Fruit fly (Drosophila melanogaster) whole organism, adult: Measurements from ENCODE around the gene CG7551.

Experiments
- CG11617 ChIP-seq: fragments of 200-800 bp; sonication (Bioruptor generic); optimal IDR thresholded peaks from 2 replicates; lab custom pipeline; 2017; ENCODE audit warnings: mild to moderate bottlenecking, missing biosample characterization, missing genetic modification reagents, missing genetic modification characterization
- CG12768 ChIP-seq: fragments of 200-800 bp; sonication (Bioruptor generic); optimal IDR thresholded peaks from 2 replicates; lab custom pipeline; 2017; ENCODE audit warnings: missing biosample characterization, missing genetic modification characterization, mild to moderate bottlenecking, moderate library complexity, missing genetic modification reagents
- CG14711 ChIP-seq: fragments of 200-800 bp; sonication (Bioruptor generic); optimal IDR thresholded peaks from 2 replicates; lab custom pipeline; 2018; ENCODE audit warnings: missing biosample characterization, mild to moderate bottlenecking, missing genetic modification characterization, moderate library complexity
- CG1620 ChIP-seq: fragments of 200-800 bp; sonication (Bioruptor generic); optimal IDR thresholded peaks from 2 replicates; lab custom pipeline; 2016; ENCODE audit warnings: missing biosample characterization, missing genetic modification characterization
- CG33017 ChIP-seq: fragments of 200-800 bp; sonication (Bioruptor generic); optimal IDR thresholded peaks from 2 replicates; lab custom pipeline; 2018; ENCODE audit warnings: missing biosample characterization, mild to moderate bottlenecking, missing genetic modification characterization, moderate library complexity
- CG5204 ChIP-seq: fragments of 200-800 bp; sonication (Bioruptor generic); optimal IDR thresholded peaks from 2 replicates; lab custom pipeline; 2016; ENCODE audit warnings: missing biosample characterization, missing genetic modification characterization
- CG7045 ChIP-seq: fragments of 200-800 bp; sonication (Bioruptor generic); optimal IDR thresholded peaks from 2 replicates; lab custom pipeline; 2017; ENCODE audit warnings: missing biosample characterization, mild to moderate bottlenecking, missing genetic modification characterization
- CG7101 ChIP-seq: fragments of 200-800 bp; sonication (Bioruptor generic); optimal IDR thresholded peaks from 2 replicates; lab custom pipeline; 2018; ENCODE audit warnings: missing biosample characterization, mild to moderate bottlenecking, missing genetic modification characterization, moderate library complexity
- Clk ChIP-seq: fragments of 200-800 bp; sonication (Bioruptor generic); optimal IDR thresholded peaks from 2 replicates; lab custom pipeline; 2017; ENCODE audit warnings: missing biosample characterization, missing genetic modification characterization
- Crg-1 ChIP-seq: fragments of 200-800 bp; sonication (Bioruptor generic); optimal IDR thresholded peaks from 2 replicates; lab custom pipeline; 2016; ENCODE audit warnings: missing biosample characterization, missing genetic modification characterization
- Hr96 ChIP-seq: fragments of 200-800 bp; sonication (Bioruptor generic); optimal IDR thresholded peaks from 2 replicates; lab custom pipeline; 2016; ENCODE audit warnings: missing biosample characterization, missing genetic modification characterization
- Mnt ChIP-seq: fragments of 200-800 bp; sonication (Bioruptor generic); optimal IDR thresholded peaks from 2 replicates; lab custom pipeline; 2016; ENCODE audit warnings: missing biosample characterization, mild to moderate bottlenecking, missing genetic modification characterization
- bab1 ChIP-seq: fragments of 200-800 bp; sonication (Bioruptor generic); optimal IDR thresholded peaks from 3 replicates; lab custom pipeline; 2019; ENCODE audit warnings: missing biosample characterization, mild to moderate bottlenecking, missing genetic modification characterization, moderate library complexity
- cic ChIP-seq: fragments of 200-800 bp; sonication (Bioruptor generic); optimal IDR thresholded peaks from 2 replicates; lab custom pipeline; 2017; ENCODE audit warnings: missing biosample characterization, mild to moderate bottlenecking, missing genetic modification characterization, moderate library complexity
- cnc ChIP-seq, 2 experiments: fragments of >200 bp; optimal IDR thresholded peaks; 2 replicates each; lab custom pipeline; 2017
- kay ChIP-seq: fragments of 200-800 bp; sonication (Bioruptor generic); peaks from one replicate; lab custom pipeline; 2016; ENCODE audit warnings: missing biosample characterization, missing genetic modification characterization, borderline replicate concordance
- ovo ChIP-seq: fragments of 200-800 bp; sonication (Bioruptor generic); optimal IDR thresholded peaks from 2 replicates; lab custom pipeline; 2016; ENCODE audit warnings: missing biosample characterization, missing genetic modification characterization
- pad ChIP-seq: fragments of 200-800 bp; sonication (Bioruptor generic); optimal IDR thresholded peaks from 3 replicates; lab custom pipeline; 2017; ENCODE audit warnings: missing biosample characterization, missing genetic modification characterization, mild to moderate bottlenecking, moderate library complexity, missing genetic modification reagents
- tj ChIP-seq: fragments of 200-800 bp; sonication (Bioruptor generic); optimal IDR thresholded peaks from 3 replicates; lab custom pipeline; 2017; ENCODE audit warnings: missing biosample characterization, mild to moderate bottlenecking, missing genetic modification characterization, moderate library complexity
- toe ChIP-seq: fragments of 200-800 bp; sonication (Bioruptor generic); optimal IDR thresholded peaks from 2 replicates; lab custom pipeline; 2016; ENCODE audit warnings: missing biosample characterization, missing genetic modification characterization

CG7551 gene

dm6 chr3L:11483135-11483534, 24.8 kb downstream of the CG7551 start:
- TF ChIP-seq CG14711 (no peak), CG1620 (GFP tag; lab: Kevin White, UChicago) (no peak), cic (GFP tag; lab: Kevin White, UChicago) (no peak), CG7045 (GFP tag; lab: Kevin White, UChicago) (no peak), ovo (GFP tag; lab: Kevin White, UChicago) (no peak), Mnt (GFP tag; lab: Kevin White, UChicago) (no peak), CG33017 (tag; lab: Kevin White, UChicago) (no peak), toe (GFP tag; lab: Kevin White, UChicago) (no peak), kay (GFP tag; lab: Kevin White, UChicago) (no peak), CG12768 (GFP tag; lab: Kevin White, UChicago) (no peak), bab1 (no peak), CG7101 (tag; lab: Kevin White, UChicago) (no peak), CG11617 (GFP tag; lab: Kevin White, UChicago) (no peak), Hr96 (GFP tag; lab: Kevin White, UChicago) (no peak), Clk (GFP tag; lab: Kevin White, UChicago) (no peak)

DNA sequence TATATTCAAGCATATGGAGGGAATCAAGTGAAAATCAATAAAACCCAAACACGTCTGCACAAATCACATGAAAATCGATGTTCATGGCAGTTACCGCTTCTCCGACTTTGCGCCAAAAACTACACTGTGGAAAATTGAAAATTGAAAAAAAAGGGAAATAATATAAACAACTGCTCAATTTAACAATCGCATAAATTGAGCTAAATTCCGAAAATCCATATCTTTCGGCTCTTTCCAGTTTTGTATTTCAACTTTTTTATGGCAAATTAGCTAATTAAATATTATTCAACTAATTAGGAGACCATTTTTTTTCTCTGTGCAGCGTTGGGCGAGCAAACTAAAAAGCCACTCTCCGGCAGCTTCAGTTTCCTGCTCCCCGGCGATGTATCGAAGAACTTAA, 26.2 kb downstream of the CG7551 start:
- TF ChIP-seq CG5204 = no peak
- TF ChIP-seq CG12768 (GFP tag; lab: Kevin White, UChicago) = no peak
- no peak for TF ChIP-seq Clk (GFP tag; lab: Kevin White, UChicago)
- TF ChIP-seq CG33017 (tag; lab: Kevin White, UChicago) = no peak
- no peak for TF ChIP-seq tj (GFP tag; lab: Kevin White, UChicago)
- no peak for TF ChIP-seq Hr96 (GFP tag; lab: Kevin White, UChicago)
- no peak for TF ChIP-seq toe (GFP tag; lab: Kevin White, UChicago)

DNA sequence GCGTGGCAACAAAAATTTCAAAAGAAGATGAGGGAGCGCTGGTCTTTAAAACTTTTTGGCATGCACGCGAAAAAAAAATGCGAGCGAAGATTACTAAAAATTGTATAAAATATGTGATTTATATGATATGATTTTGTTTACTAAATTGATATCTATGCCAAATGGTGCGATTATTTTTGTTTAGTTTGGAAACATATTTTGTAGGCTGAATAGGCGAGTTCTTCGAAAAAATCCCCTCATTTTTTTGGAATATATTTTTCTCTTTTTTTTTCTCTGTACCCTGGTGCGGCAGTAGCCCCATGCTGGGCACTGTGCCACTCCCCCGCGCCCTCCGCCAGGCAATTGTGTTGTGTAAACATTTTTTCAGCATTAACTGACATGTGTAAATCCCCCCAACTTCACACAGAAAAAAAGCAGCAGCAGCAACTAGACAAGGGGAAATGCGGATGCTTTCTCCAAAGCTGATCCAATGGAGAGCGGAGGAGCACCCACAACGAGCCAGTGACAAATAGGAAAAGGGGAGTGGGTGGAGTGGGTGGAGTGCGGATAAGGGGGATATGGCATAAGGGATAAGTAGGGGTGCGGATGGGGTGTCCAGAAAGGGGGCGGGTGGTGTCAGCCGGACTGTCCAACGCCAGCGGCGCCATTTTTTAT, 27.8 kb downstream of the CG7551 start:
- no peak for TF ChIP-seq Clk (GFP tag; lab: Kevin White, UChicago)
- peak; percentile 16 for TF ChIP-seq kay (GFP tag; lab: Kevin White, UChicago)

dm6 chr3L:11487327-11487973, 29.2 kb downstream of the CG7551 start, which contains the start of gene chrb:
TSS of gene chrb (plus strand) at chr3L:11487550.
- TF ChIP-seq Crg-1 (GFP tag; lab: Kevin White, UChicago) (peak; percentile 4), cic (GFP tag; lab: Kevin White, UChicago) (peak; percentile 60), CG12768 (GFP tag; lab: Kevin White, UChicago) (peak; percentile 27), CG5204 (no peak), bab1 (peak; percentile 74), pad (GFP tag; lab: Kevin White, UChicago) (peak; percentile 74), CG7101 (tag; lab: Kevin White, UChicago) (peak; percentile 50), ovo (GFP tag; lab: Kevin White, UChicago) (peak; percentile 32), tj (GFP tag; lab: Kevin White, UChicago) (peak; percentile 83), Hr96 (GFP tag; lab: Kevin White, UChicago) (no peak), cnc (optimal IDR thresholded peaks at IDR 0.05; lab: Kevin White, UChicago) (no peak), CG11617 (GFP tag; lab: Kevin White, UChicago) (peak; percentile 56), Mnt (GFP tag; lab: Kevin White, UChicago) (peak; percentile 59), CG33017 (tag; lab: Kevin White, UChicago) (peak; percentile 42), CG7045 (GFP tag; lab: Kevin White, UChicago) (no peak), CG14711 (peak; percentile 31), toe (GFP tag; lab: Kevin White, UChicago) (no peak), kay (GFP tag; lab: Kevin White, UChicago) (no peak), CG1620 (GFP tag; lab: Kevin White, UChicago) (peak; percentile 18), Clk (GFP tag; lab: Kevin White, UChicago) (no peak)

- no peak for TF ChIP-seq CG11617 (GFP tag; lab: Kevin White, UChicago)
- no peak for TF ChIP-seq CG7101 (tag; lab: Kevin White, UChicago)
- no peak for TF ChIP-seq cic (GFP tag; lab: Kevin White, UChicago)
- no peak for TF ChIP-seq ovo (GFP tag; lab: Kevin White, UChicago)
- no peak for TF ChIP-seq CG12768 (GFP tag; lab: Kevin White, UChicago)
- TF ChIP-seq Mnt (GFP tag; lab: Kevin White, UChicago) = no peak
Observed at dm6 chr3L:11488264-11488663, 30.0 kb downstream of the CG7551 start.

- TF ChIP-seq CG11617 (GFP tag; lab: Kevin White, UChicago) = no peak
- no peak for TF ChIP-seq Mnt (GFP tag; lab: Kevin White, UChicago)
- TF ChIP-seq CG7045 (GFP tag; lab: Kevin White, UChicago) = no peak
- TF ChIP-seq CG7101 (tag; lab: Kevin White, UChicago) = no peak
- TF ChIP-seq pad (GFP tag; lab: Kevin White, UChicago) = no peak
- no peak for TF ChIP-seq Clk (GFP tag; lab: Kevin White, UChicago)
Observed at dm6 chr3L:11489489-11489888, 31.2 kb downstream of the CG7551 start.
